Worm (Caenorhabditis elegans) whole organism, L4 larva: ENCODE data around the gene C29E4.17.

Experiments used
- T26A8.4 ChIP-seq: fragments of 200-800 bp; sonication (Bioruptor generic); IDR thresholded peaks from 2 replicates; pipeline ENCODE4 v1.3.6; 2022; ENCODE audit warnings: missing genetic modification characterization, missing compliant biosample characterization
- aly-2 ChIP-seq: sonication (generic microtip); optimal IDR thresholded peaks from 2 replicates; lab custom pipeline; 2018; ENCODE audit warnings: missing biosample characterization, missing genetic modification characterization
- ceh-44 ChIP-seq: fragments of 200-800 bp; sonication (Bioruptor generic); IDR thresholded peaks from 2 replicates; pipeline ENCODE4 v1.3.6; 2022; ENCODE audit warnings: missing genetic modification reagents, missing genetic modification characterization, missing compliant biosample characterization
- ceh-82 ChIP-seq: sonication (generic microtip); optimal IDR thresholded peaks from 2 replicates; lab custom pipeline; 2017; ENCODE audit warnings: missing biosample characterization, missing genetic modification characterization
- dpl-1 ChIP-seq: fragments of 150-350 bp; optimal IDR thresholded peaks from 2 replicates; lab custom pipeline; 2014; ENCODE audit warnings: missing biosample characterization, missing genetic modification reagents, missing genetic modification characterization
- lin-13 ChIP-seq: fragments of 150-350 bp; optimal IDR thresholded peaks from 2 replicates; lab custom pipeline; 2014; ENCODE audit warnings: missing biosample characterization, missing genetic modification reagents, missing genetic modification characterization
- mep-1 ChIP-seq: fragments of 150-350 bp; sonication (generic microtip); optimal IDR thresholded peaks from 3 replicates; lab custom pipeline; 2014; ENCODE audit warnings: missing biosample characterization, missing genetic modification characterization
- tra-1 ChIP-seq: fragments of 200-800 bp; sonication (Bioruptor generic); IDR thresholded peaks from 2 replicates; pipeline ENCODE4 v1.3.6; 2022; ENCODE audit warnings: missing genetic modification reagents, missing genetic modification characterization, missing compliant biosample characterization
- unc-39 ChIP-seq: sonication (generic microtip); optimal IDR thresholded peaks from 2 replicates; lab custom pipeline; 2017; ENCODE audit warnings: missing biosample characterization, missing genetic modification characterization
- zfp-3 ChIP-seq: fragments of 200-800 bp; sonication (Bioruptor generic); conservative IDR thresholded peaks from 2 replicates; pipeline ENCODE4 v1.3.6; 2022; ENCODE audit warnings: missing genetic modification reagents, missing genetic modification characterization, missing compliant biosample characterization

DNA sequence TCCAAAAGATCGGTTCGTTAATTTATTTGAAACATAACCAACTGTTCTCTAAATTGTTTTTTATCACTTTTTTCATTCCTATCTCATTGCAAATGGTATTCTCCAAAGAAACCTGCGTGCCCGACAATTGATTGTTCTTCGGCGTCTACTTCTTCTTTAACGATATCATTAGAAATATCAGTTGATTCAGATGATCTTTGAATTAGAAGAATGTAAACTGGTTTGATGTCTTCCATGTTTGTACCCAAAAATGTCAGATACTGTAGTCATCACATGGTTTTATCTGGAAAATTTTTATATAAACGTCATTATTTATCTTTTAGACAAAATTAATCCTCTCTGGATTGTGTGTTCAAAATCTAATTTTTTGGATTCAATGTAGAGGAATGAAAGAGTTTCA lies 24.6 kb upstream of the C29E4.17 start:
- TF ChIP-seq zfp-3 (GFP tag; lab: Robert Waterston, UW) (no peak), dpl-1 (GFP tag; lab: Kevin White, UChicago) (no peak), T26A8.4 (GFP tag; lab: Robert Waterston, UW) (no peak), ceh-44 (GFP tag; lab: Robert Waterston, UW) (no peak), lin-13 (no peak), unc-39 (tag; lab: Kevin White, UChicago) (no peak), mep-1 (peak; percentile 26), tra-1 (no peak), aly-2 (tag; lab: Kevin White, UChicago) (no peak), ceh-82 (no peak)
